Worm (Caenorhabditis elegans): ENCODE results near the gene citk-1.

ce11 chrII:13949290-13949689 lies 40.6 kb downstream of the citk-1 start, which contains the start of gene sre-44:
- TF ChIP-seq mdl-1 (tag; optimal IDR thresholded peaks at IDR 0.05) (no peak), ztf-11 (tag; optimal IDR thresholded peaks at IDR 0.05) (no peak), fos-1 (tag; optimal IDR thresholded peaks at IDR 0.05) (no peak), unc-130 (GFP tag; optimal IDR thresholded peaks at IDR 0.05) (no peak)

Measured in whole organism, L4 larva.